Worm (Caenorhabditis elegans) whole organism, late embryonic: ENCODE data around the gene kcnl-1.

Experiments
- C38D4.7 ChIP-seq: fragments of 200-800 bp; sonication (Bioruptor generic); optimal IDR thresholded peaks from 2 replicates; lab custom pipeline; 2018; ENCODE audit warnings: mild to moderate bottlenecking, missing genetic modification characterization, moderate library complexity, missing compliant biosample characterization
- F13H6.1 ChIP-seq: sonication (generic microtip); optimal IDR thresholded peaks from 2 replicates; lab custom pipeline; 2016; ENCODE audit warnings: missing genetic modification characterization, missing compliant biosample characterization
- K09A11.1 ChIP-seq: sonication (generic microtip); optimal IDR thresholded peaks from 2 replicates; lab custom pipeline; 2017; ENCODE audit warnings: antibody characterized with exemption, mild to moderate bottlenecking, missing genetic modification characterization, missing compliant biosample characterization; ENCODE audit not compliant: insufficient read depth
- T23F11.4 ChIP-seq: fragments of 200-800 bp; sonication (Bioruptor generic); optimal IDR thresholded peaks from 2 replicates; lab custom pipeline; 2018; ENCODE audit warnings: mild to moderate bottlenecking, missing genetic modification characterization, missing compliant biosample characterization
- Y22D7AL.16 ChIP-seq: sonication (generic microtip); optimal IDR thresholded peaks from 2 replicates; lab custom pipeline; 2016; ENCODE audit warnings: missing genetic modification characterization, missing compliant biosample characterization
- ceh-14 ChIP-seq: sonication (generic microtip); optimal IDR thresholded peaks from 2 replicates; lab custom pipeline; 2016; ENCODE audit warnings: missing genotype, missing genetic modification characterization, missing compliant biosample characterization
- ceh-19 ChIP-seq: fragments of 200-800 bp; sonication (Bioruptor generic); optimal IDR thresholded peaks from 2 replicates; lab custom pipeline; 2018; ENCODE audit warnings: mild to moderate bottlenecking, missing genetic modification characterization, missing compliant biosample characterization
- ceh-24 ChIP-seq: sonication (generic microtip); optimal IDR thresholded peaks from 2 replicates; lab custom pipeline; 2016; ENCODE audit warnings: mild to moderate bottlenecking, missing genetic modification characterization, missing compliant biosample characterization
- ceh-48 ChIP-seq: sonication (generic microtip); optimal IDR thresholded peaks from 2 replicates; lab custom pipeline; 2016; ENCODE audit warnings: missing genetic modification characterization, inconsistent platforms, missing compliant biosample characterization
- ceh-6 ChIP-seq: fragments of 200-800 bp; sonication (Bioruptor generic); optimal IDR thresholded peaks from 2 replicates; lab custom pipeline; 2018; ENCODE audit warnings: mild to moderate bottlenecking, missing genetic modification characterization, missing compliant biosample characterization
- dve-1 ChIP-seq: sonication (generic microtip); optimal IDR thresholded peaks from 2 replicates; lab custom pipeline; 2017; ENCODE audit warnings: antibody characterized with exemption, mild to moderate bottlenecking, missing genetic modification characterization, missing compliant biosample characterization
- elt-2 ChIP-seq: sonication (generic microtip); optimal IDR thresholded peaks from 2 replicates; lab custom pipeline; 2016; ENCODE audit warnings: missing genetic modification reagents, missing genetic modification characterization, missing compliant biosample characterization
- ets-4 ChIP-seq: sonication (generic microtip); optimal IDR thresholded peaks from 2 replicates; lab custom pipeline; 2016; ENCODE audit warnings: missing genetic modification characterization, missing compliant biosample characterization
- eyg-1 ChIP-seq: sonication (generic microtip); optimal IDR thresholded peaks from 2 replicates; lab custom pipeline; 2016; ENCODE audit warnings: missing genotype, missing genetic modification characterization, missing compliant biosample characterization
- fax-1 ChIP-seq: sonication (generic microtip); optimal IDR thresholded peaks from 2 replicates; lab custom pipeline; 2016; ENCODE audit warnings: missing genotype, missing genetic modification characterization, missing compliant biosample characterization
- fkh-10 ChIP-seq: fragments of 150-350 bp; optimal IDR thresholded peaks from 2 replicates; lab custom pipeline; 2014; ENCODE audit warnings: missing biosample characterization, missing genetic modification reagents, missing genetic modification characterization
- hlh-15 ChIP-seq: sonication (generic microtip); optimal IDR thresholded peaks from 2 replicates; lab custom pipeline; 2016; ENCODE audit warnings: missing genetic modification characterization, missing compliant biosample characterization
- hlh-8 ChIP-seq: sonication (generic microtip); optimal IDR thresholded peaks from 2 replicates; lab custom pipeline; 2016; ENCODE audit warnings: missing genotype, missing genetic modification characterization, missing compliant biosample characterization
- lim-6 ChIP-seq: sonication (generic microtip); optimal IDR thresholded peaks from 2 replicates; lab custom pipeline; 2016; ENCODE audit warnings: missing genetic modification characterization, missing compliant biosample characterization
- madf-2 ChIP-seq: sonication (generic microtip); optimal IDR thresholded peaks from 2 replicates; lab custom pipeline; 2017; ENCODE audit warnings: missing genetic modification characterization, missing compliant biosample characterization
- nhr-232 ChIP-seq: sonication (generic microtip); optimal IDR thresholded peaks from 2 replicates; lab custom pipeline; 2016; ENCODE audit warnings: missing genetic modification characterization, missing compliant biosample characterization
- odd-2 ChIP-seq: sonication (generic microtip); optimal IDR thresholded peaks from 2 replicates; lab custom pipeline; 2017; ENCODE audit warnings: antibody characterized with exemption, mild to moderate bottlenecking, missing genetic modification characterization, missing compliant biosample characterization
- pax-1 ChIP-seq: fragments of 150-350 bp; optimal IDR thresholded peaks from 2 replicates; lab custom pipeline; 2014; ENCODE audit warnings: missing biosample characterization, missing genetic modification characterization
- pha-2 ChIP-seq: sonication (generic microtip); optimal IDR thresholded peaks from 2 replicates; lab custom pipeline; 2017; ENCODE audit warnings: mild to moderate bottlenecking, missing genetic modification characterization, missing compliant biosample characterization
- pha-4 ChIP-seq: fragments of 150-350 bp; optimal IDR thresholded peaks from 2 replicates; lab custom pipeline; 2018; ENCODE audit warnings: missing biosample characterization, missing genetic modification reagents, missing genetic modification characterization
- pqm-1 ChIP-seq: sonication (generic microtip); optimal IDR thresholded peaks from 2 replicates; lab custom pipeline; 2016; ENCODE audit warnings: missing genetic modification characterization, missing compliant biosample characterization
- sdc-2 ChIP-seq: sonication (generic microtip); optimal IDR thresholded peaks from 2 replicates; lab custom pipeline; 2016; ENCODE audit warnings: missing genotype, missing genetic modification characterization, missing compliant biosample characterization
- sox-4 ChIP-seq: sonication (generic microtip); optimal IDR thresholded peaks from 2 replicates; lab custom pipeline; 2017; ENCODE audit warnings: mild to moderate bottlenecking, missing genetic modification characterization, inconsistent platforms, missing compliant biosample characterization
- syd-9 ChIP-seq: sonication (generic microtip); optimal IDR thresholded peaks from 2 replicates; lab custom pipeline; 2016; ENCODE audit warnings: mild to moderate bottlenecking, missing genetic modification characterization, moderate library complexity, missing compliant biosample characterization
- tbx-2 ChIP-seq: sonication (generic microtip); optimal IDR thresholded peaks from 2 replicates; lab custom pipeline; 2016; ENCODE audit warnings: missing genetic modification characterization, missing compliant biosample characterization
- tbx-7 ChIP-seq: sonication (generic microtip); optimal IDR thresholded peaks from 2 replicates; lab custom pipeline; 2016; ENCODE audit warnings: missing genotype, missing genetic modification characterization, missing compliant biosample characterization
- ztf-16 ChIP-seq: sonication (generic microtip); optimal IDR thresholded peaks from 2 replicates; lab custom pipeline; 2017; ENCODE audit warnings: missing genetic modification characterization, missing compliant biosample characterization

The kcnl-1 gene

ce11 chrV:19565082-19565481 lies at the start of gene kcnl-1:
Gene kcnl-1, plus strand, starts transcription at chrV:19565382.
- TF ChIP-seq ceh-19 (no peak), hlh-15 (tag; lab: Kevin White, UChicago) (no peak), lim-6 (tag; lab: Kevin White, UChicago) (no peak)
- TF ChIP-seq, all 69 proteins: peak for 0

ce11 chrV:19517611-19518360 lies 47.4 kb upstream of the kcnl-1 start:
- TF ChIP-seq dve-1 (tag; lab: Kevin White, UChicago) = peak; percentile 61
- TF ChIP-seq T23F11.4 (GFP tag; lab: Kevin White, UChicago) = peak; percentile 36

ce11 chrV:19518468-19519168 lies 46.6 kb upstream of the kcnl-1 start:
- TF ChIP-seq fax-1 (tag; lab: Kevin White, UChicago) (no peak), syd-9 (tag; lab: Kevin White, UChicago) (no peak), ets-4 (tag; lab: Kevin White, UChicago) (no peak), pha-2 (tag; lab: Kevin White, UChicago) (no peak)

ce11 chrV:19519511-19519934 lies 45.7 kb upstream of the kcnl-1 start:
- TF ChIP-seq madf-2 (tag; lab: Kevin White, UChicago) = no peak
- TF ChIP-seq elt-2 (tag; lab: Kevin White, UChicago) = no peak
- TF ChIP-seq pha-4 (tag; lab: Kevin White, UChicago) = no peak
- no peak for TF ChIP-seq pqm-1 (tag; lab: Kevin White, UChicago)
- no peak for TF ChIP-seq sox-4 (tag; lab: Kevin White, UChicago)
- no peak for TF ChIP-seq hlh-15 (tag; lab: Kevin White, UChicago)
- TF ChIP-seq ceh-48 (tag; lab: Kevin White, UChicago) = no peak
- no peak for TF ChIP-seq fkh-10 (GFP tag; lab: Kevin White, UChicago)
- TF ChIP-seq hlh-8 (tag; lab: Kevin White, UChicago) = no peak
- no peak for TF ChIP-seq F13H6.1

ce11 chrV:19520130-19520529 lies 45.1 kb upstream of the kcnl-1 start:
- no peak for TF ChIP-seq ceh-14
- TF ChIP-seq sdc-2 (tag; lab: Kevin White, UChicago) = no peak
- TF ChIP-seq pha-4 (tag; lab: Kevin White, UChicago) = no peak
- TF ChIP-seq K09A11.1 (tag; lab: Kevin White, UChicago) = no peak
- TF ChIP-seq eyg-1 = no peak
- TF ChIP-seq odd-2 (tag; lab: Kevin White, UChicago) = no peak
- TF ChIP-seq ceh-24 (tag; lab: Kevin White, UChicago) = no peak
- TF ChIP-seq ceh-19 = no peak
- no peak for TF ChIP-seq ztf-16 (tag; lab: Kevin White, UChicago)
- TF ChIP-seq sox-4 (tag; lab: Kevin White, UChicago) = no peak
- TF ChIP-seq nhr-232 (tag; lab: Kevin White, UChicago) = no peak
- no peak for TF ChIP-seq ets-4 (tag; lab: Kevin White, UChicago)
- TF ChIP-seq C38D4.7 (GFP tag; lab: Kevin White, UChicago) = no peak
- no peak for TF ChIP-seq pax-1 (tag; lab: Kevin White, UChicago)
- no peak for TF ChIP-seq ceh-6 (GFP tag; lab: Kevin White, UChicago)
- TF ChIP-seq fax-1 (tag; lab: Kevin White, UChicago) = no peak
- no peak for TF ChIP-seq Y22D7AL.16 (tag; lab: Kevin White, UChicago)
- TF ChIP-seq tbx-7 (tag; lab: Kevin White, UChicago) = no peak
- TF ChIP-seq pqm-1 (tag; lab: Kevin White, UChicago) = no peak
- no peak for TF ChIP-seq tbx-2 (tag; lab: Kevin White, UChicago)
